Worm (Caenorhabditis elegans) whole organism, L3 larva: ENCODE data around the gene ceh-14.

Experiments used
- ZK546.5 ChIP-seq: sonication (generic microtip); optimal IDR thresholded peaks from 2 replicates; lab custom pipeline; 2017; ENCODE audit warnings: missing biosample characterization, missing genetic modification characterization
- ama-1 ChIP-seq: fragments of 150-350 bp; optimal IDR thresholded peaks from 2 replicates; lab custom pipeline; 2018
- ceh-28 ChIP-seq: fragments of 150-350 bp; optimal IDR thresholded peaks from 2 replicates; lab custom pipeline; 2014; ENCODE audit warnings: missing biosample characterization, missing genetic modification reagents, missing genetic modification characterization
- ceh-9 ChIP-seq: sonication (generic microtip); optimal IDR thresholded peaks from 2 replicates; lab custom pipeline; 2018; ENCODE audit warnings: missing biosample characterization, missing genetic modification characterization
- daf-12 ChIP-seq: fragments of 150-350 bp; optimal IDR thresholded peaks from 2 replicates; lab custom pipeline; 2014; ENCODE audit warnings: missing biosample characterization, missing genetic modification reagents, missing genetic modification characterization
- egl-27 ChIP-seq: sonication (generic microtip); optimal IDR thresholded peaks from 4 replicates; lab custom pipeline; 2017; ENCODE audit warnings: missing biosample characterization, missing genetic modification reagents, missing genetic modification characterization
- egl-5 ChIP-seq: fragments of 150-350 bp; optimal IDR thresholded peaks from 2 replicates; lab custom pipeline; 2017; ENCODE audit warnings: missing biosample characterization, missing genetic modification reagents, missing genetic modification characterization, inconsistent platforms
- elt-1 ChIP-seq: fragments of 150-350 bp; optimal IDR thresholded peaks from 2 replicates; lab custom pipeline; 2014; ENCODE audit warnings: missing biosample characterization, missing genetic modification characterization
- elt-2 ChIP-seq: sonication (generic microtip); optimal IDR thresholded peaks from 2 replicates; lab custom pipeline; 2016; ENCODE audit warnings: missing genetic modification reagents, mild to moderate bottlenecking, missing genetic modification characterization, missing compliant biosample characterization
- eor-1 ChIP-seq, 2 experiments: fragments of 150-350 bp; optimal IDR thresholded peaks; 2 replicates each; lab custom pipeline; 2014 to 2018; ENCODE audit warnings: missing biosample characterization in 2 of 2, missing genetic modification characterization in 2 of 2
- fkh-10 ChIP-seq: sonication (generic microtip); optimal IDR thresholded peaks from 2 replicates; lab custom pipeline; 2017; ENCODE audit warnings: missing biosample characterization, missing genetic modification reagents, missing genetic modification characterization
- fkh-2 ChIP-seq: fragments of 150-350 bp; optimal IDR thresholded peaks from 2 replicates; lab custom pipeline; 2014; ENCODE audit warnings: missing biosample characterization, missing genetic modification reagents, missing genetic modification characterization
- hmg-11 ChIP-seq: sonication (generic microtip); optimal IDR thresholded peaks from 2 replicates; lab custom pipeline; 2016; ENCODE audit warnings: missing genetic modification characterization, missing compliant biosample characterization
- jun-1 ChIP-seq: fragments of 150-350 bp; optimal IDR thresholded peaks from 2 replicates; lab custom pipeline; 2014; ENCODE audit warnings: missing biosample characterization, missing genetic modification reagents, missing genetic modification characterization
- lin-15B ChIP-seq: fragments of 150-350 bp; optimal IDR thresholded peaks from 2 replicates; lab custom pipeline; 2014; ENCODE audit warnings: missing biosample characterization, missing genetic modification characterization
- lin-39 ChIP-seq: fragments of 150-350 bp; optimal IDR thresholded peaks from 2 replicates; lab custom pipeline; 2018; ENCODE audit warnings: missing biosample characterization, missing genetic modification reagents, missing genetic modification characterization
- lsy-12 ChIP-seq: sonication (generic microtip); optimal IDR thresholded peaks from 2 replicates; lab custom pipeline; 2016; ENCODE audit warnings: mild to moderate bottlenecking, missing genetic modification characterization, missing compliant biosample characterization
- mdl-1 ChIP-seq: fragments of 150-350 bp; optimal IDR thresholded peaks from 2 replicates; lab custom pipeline; 2014; ENCODE audit warnings: missing biosample characterization, missing genetic modification characterization
- nfya-1 ChIP-seq: sonication (generic microtip); optimal IDR thresholded peaks from 2 replicates; lab custom pipeline; 2017; ENCODE audit warnings: missing genetic modification characterization, mild to moderate bottlenecking, missing compliant biosample characterization, antibody characterized with exemption, moderate library complexity; ENCODE audit not compliant: insufficient read depth
- nhr-25 ChIP-seq: sonication (generic microtip); optimal IDR thresholded peaks from 2 replicates; lab custom pipeline; 2017; ENCODE audit warnings: missing biosample characterization, missing genetic modification characterization
- nhr-43 ChIP-seq: sonication (generic microtip); optimal IDR thresholded peaks from 2 replicates; lab custom pipeline; 2016; ENCODE audit warnings: mild to moderate bottlenecking, missing genetic modification characterization, missing compliant biosample characterization; ENCODE audit not compliant: poor library complexity, severe bottlenecking
- nhr-67 ChIP-seq: fragments of 150-350 bp; optimal IDR thresholded peaks from 2 replicates; lab custom pipeline; 2014; ENCODE audit warnings: missing biosample characterization, missing genetic modification characterization
- nhr-77 ChIP-seq: fragments of 150-350 bp; optimal IDR thresholded peaks from 2 replicates; lab custom pipeline; 2014; ENCODE audit warnings: missing biosample characterization, missing genetic modification characterization
- pha-4 ChIP-seq: fragments of 150-350 bp; optimal IDR thresholded peaks from 2 replicates; lab custom pipeline; 2014; ENCODE audit warnings: missing biosample characterization, missing genetic modification reagents, missing genetic modification characterization
- sea-2 ChIP-seq: fragments of 150-350 bp; sonication (generic microtip); optimal IDR thresholded peaks from 4 replicates; lab custom pipeline; 2014; ENCODE audit warnings: missing biosample characterization, missing genetic modification reagents, missing genetic modification characterization
- skn-1 ChIP-seq: fragments of 150-350 bp; optimal IDR thresholded peaks from 2 replicates; lab custom pipeline; 2014; ENCODE audit warnings: missing biosample characterization, missing genetic modification characterization
- tbx-2 ChIP-seq: sonication (generic microtip); optimal IDR thresholded peaks from 2 replicates; lab custom pipeline; 2016; ENCODE audit warnings: mild to moderate bottlenecking, missing genetic modification characterization, missing compliant biosample characterization
- unc-62 ChIP-seq: fragments of 150-350 bp; sonication (generic microtip); optimal IDR thresholded peaks from 4 replicates; lab custom pipeline; 2014; ENCODE audit warnings: missing biosample characterization, missing genetic modification reagents, missing genetic modification characterization
- zag-1 ChIP-seq: fragments of 150-350 bp; optimal IDR thresholded peaks from 2 replicates; lab custom pipeline; 2014; ENCODE audit warnings: missing biosample characterization, missing genetic modification characterization

Gene ceh-14

DNA sequence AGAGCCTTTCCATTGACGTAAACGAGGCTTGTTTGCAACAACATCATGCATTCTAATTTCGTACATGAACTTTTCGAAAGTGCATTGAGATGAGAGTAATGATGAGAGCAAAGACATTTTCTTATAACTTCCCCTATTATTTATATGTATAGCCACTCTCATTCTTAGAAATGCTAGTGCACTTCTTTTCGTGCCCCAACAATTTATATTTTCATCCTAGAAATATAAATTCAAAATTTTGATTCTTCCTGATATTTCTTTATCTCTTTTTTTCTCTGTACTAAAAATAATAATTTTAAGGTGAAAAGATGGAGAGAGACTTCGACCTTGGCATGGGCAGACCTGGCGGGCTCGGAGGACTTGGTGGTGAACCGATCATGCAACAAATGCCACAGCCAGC is 53.6 kb downstream of the ceh-14 start, which contains the start of gene mek-1:
Gene mek-1 (plus strand): TSS at position 301 of the 400 bp plus-strand sequence.
- TF ChIP-seq fkh-2 (tag; lab: Kevin White, UChicago) (no peak), eor-1 (tag; optimal IDR thresholded peaks at IDR 0.05; lab: Kevin White, UChicago) (no peak), lsy-12 (tag; lab: Kevin White, UChicago) (no peak), daf-12 (tag; lab: Kevin White, UChicago) (no peak), ceh-28 (no peak), sea-2 (GFP tag; lab: Kevin White, UChicago) (no peak), mdl-1 (no peak), nhr-67 (tag; lab: Kevin White, UChicago) (no peak), lin-39 (tag; lab: Kevin White, UChicago) (no peak), unc-62 (GFP tag; lab: Kevin White, UChicago) (no peak), nhr-25 (tag; lab: Kevin White, UChicago) (no peak)

DNA sequence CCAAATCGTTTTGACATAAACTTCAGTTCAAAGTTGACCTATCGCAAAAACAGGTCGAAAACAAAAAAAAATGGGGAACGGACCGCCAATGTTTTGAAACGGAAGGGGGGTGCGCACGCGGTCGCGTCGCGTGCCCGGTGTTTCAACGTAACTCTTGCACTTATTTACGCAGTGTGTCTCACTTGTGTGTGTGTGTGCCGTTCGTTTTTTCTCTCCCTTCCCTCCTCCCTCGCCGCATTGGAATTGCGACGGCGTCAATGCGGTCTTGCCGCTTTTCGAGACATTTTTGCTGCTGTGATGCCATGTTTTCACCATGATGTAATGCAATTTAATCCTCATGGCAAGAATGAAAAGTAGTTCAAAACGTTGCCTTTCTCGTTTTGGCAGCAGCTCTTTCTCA is 54.1 kb downstream of the ceh-14 start:
- TF ChIP-seq egl-5 (tag; lab: Kevin White, UChicago) (peak; percentile 6), ama-1 (lab: Kevin White, UChicago) (peak; percentile 82), lin-15B (peak; percentile 6), lin-39 (tag; lab: Kevin White, UChicago) (peak; percentile 86), eor-1 (tag; optimal IDR thresholded peaks at IDR 0.05; lab: Kevin White, UChicago) (no peak), skn-1 (tag; lab: Kevin White, UChicago) (peak; percentile 16), nhr-25 (tag; lab: Kevin White, UChicago) (peak; percentile 21), lsy-12 (tag; lab: Kevin White, UChicago) (no peak), ZK546.5 (tag; lab: Kevin White, UChicago) (no peak), ceh-9 (tag; lab: Kevin White, UChicago) (no peak), nhr-43 (tag; lab: Kevin White, UChicago) (no peak), unc-62 (GFP tag; lab: Kevin White, UChicago) (no peak), jun-1 (no peak), nhr-77 (tag; lab: Kevin White, UChicago) (no peak), hmg-11 (tag; lab: Kevin White, UChicago) (peak; percentile 59), tbx-2 (no peak), ceh-28 (peak; percentile 17), fkh-2 (tag; lab: Kevin White, UChicago) (no peak), elt-1 (tag; lab: Kevin White, UChicago) (peak; percentile 3), elt-2 (tag; lab: Kevin White, UChicago) (peak; percentile 35), pha-4 (tag; lab: Kevin White, UChicago) (peak; percentile 47), egl-27 (tag; lab: Kevin White, UChicago) (no peak), nfya-1 (tag; lab: Kevin White, UChicago) (peak; percentile 51), fkh-10 (GFP tag; lab: Kevin White, UChicago) (peak; percentile 6), zag-1 (tag; lab: Kevin White, UChicago) (no peak)
